Worm (Caenorhabditis elegans) whole organism, early embryonic: ENCODE data around the gene best-2.

Experiments
- B0310.2 ChIP-seq: sonication (generic microtip); optimal IDR thresholded peaks from 2 replicates; lab custom pipeline; 2016; ENCODE audit warnings: mild to moderate bottlenecking, missing genetic modification characterization, missing compliant biosample characterization
- F13C5.2 ChIP-seq: sonication (generic microtip); optimal IDR thresholded peaks from 2 replicates; lab custom pipeline; 2017; ENCODE audit warnings: mild to moderate bottlenecking, missing genetic modification characterization, inconsistent platforms, missing compliant biosample characterization
- aly-1 ChIP-seq: sonication (generic microtip); optimal IDR thresholded peaks from 2 replicates; lab custom pipeline; 2016; ENCODE audit warnings: missing genetic modification characterization, missing compliant biosample characterization
- ama-1 ChIP-seq: fragments of 150-350 bp; optimal IDR thresholded peaks from 2 replicates; lab custom pipeline; 2014
- ceh-13 ChIP-seq: fragments of 200-800 bp; sonication (Bioruptor generic); optimal IDR thresholded peaks from 2 replicates; lab custom pipeline; 2018; ENCODE audit warnings: mild to moderate bottlenecking, missing genetic modification characterization, missing compliant biosample characterization
- ceh-36 ChIP-seq: sonication (generic microtip); optimal IDR thresholded peaks from 2 replicates; lab custom pipeline; 2016; ENCODE audit warnings: missing genetic modification characterization, inconsistent platforms, missing compliant biosample characterization
- ets-7 ChIP-seq: sonication (generic microtip); optimal IDR thresholded peaks from 2 replicates; lab custom pipeline; 2016; ENCODE audit warnings: missing genotype, missing genetic modification characterization, missing compliant biosample characterization
- flt-1 ChIP-seq: fragments of 200-800 bp; sonication (Bioruptor generic); IDR thresholded peaks from 2 replicates; pipeline ENCODE4 v1.3.6; 2022; ENCODE audit warnings: missing genetic modification characterization, missing compliant biosample characterization
- hmbx-1 ChIP-seq: sonication (generic microtip); optimal IDR thresholded peaks from 2 replicates; lab custom pipeline; 2016; ENCODE audit warnings: mild to moderate bottlenecking, missing genetic modification characterization, missing compliant biosample characterization
- hmg-4 ChIP-seq: fragments of 200-800 bp; sonication (Bioruptor generic); optimal IDR thresholded peaks from 2 replicates; lab custom pipeline; 2018; ENCODE audit warnings: mild to moderate bottlenecking, missing genetic modification characterization, missing compliant biosample characterization
- hnd-1 ChIP-seq: sonication (generic microtip); optimal IDR thresholded peaks from 2 replicates; lab custom pipeline; 2016; ENCODE audit warnings: missing genetic modification characterization, missing compliant biosample characterization
- pes-1 ChIP-seq: fragments of 200-800 bp; sonication (Bioruptor generic); IDR thresholded peaks from 2 replicates; pipeline ENCODE4 v1.3.6; 2022; ENCODE audit warnings: missing genetic modification reagents, missing genetic modification characterization, missing compliant biosample characterization
- scrt-1 ChIP-seq: fragments of 200-800 bp; sonication (Bioruptor generic); IDR thresholded peaks from 2 replicates; pipeline ENCODE4 v1.3.6; 2022; ENCODE audit warnings: missing genetic modification characterization, missing compliant biosample characterization
- sea-1 ChIP-seq: fragments of 200-800 bp; sonication (Bioruptor generic); conservative IDR thresholded peaks from 2 replicates; pipeline ENCODE4 v1.3.6; 2022; ENCODE audit warnings: missing genetic modification characterization, missing compliant biosample characterization
- tbx-11 ChIP-seq: fragments of 200-800 bp; sonication (Bioruptor generic); IDR thresholded peaks from 2 replicates; pipeline ENCODE4 v1.3.6; 2022; ENCODE audit warnings: missing genetic modification characterization, missing compliant biosample characterization
- tbx-37 ChIP-seq: fragments of 200-800 bp; sonication (Bioruptor generic); conservative IDR thresholded peaks from 2 replicates; pipeline ENCODE4 v1.3.6; 2022; ENCODE audit warnings: missing genetic modification reagents, missing genetic modification characterization, missing compliant biosample characterization
- tra-4 ChIP-seq: sonication (generic microtip); optimal IDR thresholded peaks from 2 replicates; lab custom pipeline; 2017; ENCODE audit warnings: missing genetic modification characterization, missing compliant biosample characterization

The best-2 gene

ce11 chrIV:13082106-13082505, 30.8 kb downstream of the best-2 start:
- TF ChIP-seq tbx-11 (GFP tag; lab: Robert Waterston, UW), result no peak
- no peak for TF ChIP-seq pes-1
- TF ChIP-seq B0310.2 (tag; lab: Kevin White, UChicago), result no peak
- TF ChIP-seq ceh-13 (GFP tag; lab: Kevin White, UChicago), result no peak
- no peak for TF ChIP-seq hnd-1 (tag; lab: Kevin White, UChicago)
- no peak for TF ChIP-seq tbx-37 (GFP tag; lab: Robert Waterston, UW)
- no peak for TF ChIP-seq ceh-36 (tag; lab: Kevin White, UChicago)
- TF ChIP-seq flt-1 (GFP tag; lab: Robert Waterston, UW), result no peak
- no peak for TF ChIP-seq F13C5.2 (tag; lab: Kevin White, UChicago)
- no peak for TF ChIP-seq ama-1 (lab: Kevin White, UChicago)
- no peak for TF ChIP-seq ets-7 (tag; lab: Kevin White, UChicago)
- no peak for TF ChIP-seq scrt-1 (GFP tag; lab: Robert Waterston, UW)
- no peak for TF ChIP-seq hmbx-1 (tag; lab: Kevin White, UChicago)
- no peak for TF ChIP-seq tra-4 (tag; lab: Kevin White, UChicago)

DNA sequence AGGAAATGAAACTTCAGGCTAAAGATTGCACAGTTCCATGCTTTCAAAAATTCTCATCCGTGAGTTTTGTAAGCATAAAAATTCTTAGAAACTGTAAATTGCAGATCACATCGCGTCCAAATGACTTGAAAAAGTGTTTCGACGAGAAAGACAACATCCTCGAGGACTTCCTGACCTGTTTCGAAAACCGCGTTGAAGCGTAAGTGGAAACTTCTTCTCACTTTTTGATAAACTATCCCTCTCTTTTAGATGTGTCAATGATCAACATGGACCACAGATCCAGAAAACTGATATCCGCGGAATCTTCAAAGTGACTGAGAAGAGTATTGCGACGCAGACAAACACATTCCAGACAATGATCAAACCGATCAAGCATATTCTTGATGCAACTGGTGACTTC, 32.0 kb downstream of the best-2 start:
- TF ChIP-seq tra-4 (tag; lab: Kevin White, UChicago) (no peak), B0310.2 (tag; lab: Kevin White, UChicago) (no peak), flt-1 (GFP tag; lab: Robert Waterston, UW) (no peak), aly-1 (tag; lab: Kevin White, UChicago) (no peak), ceh-36 (tag; lab: Kevin White, UChicago) (no peak), hmg-4 (no peak), hmbx-1 (tag; lab: Kevin White, UChicago) (no peak), pes-1 (no peak), scrt-1 (GFP tag; lab: Robert Waterston, UW) (no peak), hnd-1 (tag; lab: Kevin White, UChicago) (no peak), ets-7 (tag; lab: Kevin White, UChicago) (no peak), ceh-13 (GFP tag; lab: Kevin White, UChicago) (no peak), sea-1 (GFP tag; lab: Robert Waterston, UW) (no peak), tbx-37 (GFP tag; lab: Robert Waterston, UW) (no peak), F13C5.2 (tag; lab: Kevin White, UChicago) (no peak), tbx-11 (GFP tag; lab: Robert Waterston, UW) (no peak), ama-1 (lab: Kevin White, UChicago) (no peak)

- no peak for TF ChIP-seq ceh-36 (tag; lab: Kevin White, UChicago)
- TF ChIP-seq hmbx-1 (tag; lab: Kevin White, UChicago), result no peak
- no peak for TF ChIP-seq ama-1 (lab: Kevin White, UChicago)
- TF ChIP-seq ceh-13 (GFP tag; lab: Kevin White, UChicago), result no peak
- TF ChIP-seq hnd-1 (tag; lab: Kevin White, UChicago), result no peak
- TF ChIP-seq pes-1, result no peak
- TF ChIP-seq tbx-37 (GFP tag; lab: Robert Waterston, UW), result no peak
- no peak for TF ChIP-seq flt-1 (GFP tag; lab: Robert Waterston, UW)
- TF ChIP-seq sea-1 (GFP tag; lab: Robert Waterston, UW), result no peak
Observed at ce11 chrIV:13080185-13080584, 32.7 kb downstream of the best-2 start.

DNA sequence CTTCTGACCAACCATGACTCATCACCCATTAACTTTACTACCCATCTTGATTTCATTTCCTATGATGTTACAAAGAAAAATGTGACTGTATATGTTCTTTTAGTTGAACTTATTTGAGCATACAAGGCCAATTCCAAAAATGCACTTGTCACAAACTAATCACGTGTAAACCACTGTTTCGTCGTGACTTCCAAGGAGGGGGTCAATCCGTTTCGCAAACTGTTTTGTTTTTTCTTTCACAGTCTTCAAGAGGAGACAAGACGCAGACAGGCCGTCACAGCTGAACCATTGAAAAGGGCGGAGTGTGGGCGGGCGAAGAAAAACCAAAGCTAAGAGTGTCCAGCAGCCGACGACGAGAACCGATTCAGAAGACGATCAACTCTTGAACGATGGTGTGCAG, 33.8 kb downstream of the best-2 start, which contains the start of gene C39E9.8:
TSS of gene C39E9.8 (plus strand) at position 328 of the 400 bp plus-strand sequence.
- no peak for TF ChIP-seq tbx-37 (GFP tag; lab: Robert Waterston, UW)
- TF ChIP-seq ama-1 (lab: Kevin White, UChicago), result no peak
- no peak for TF ChIP-seq F13C5.2 (tag; lab: Kevin White, UChicago)
- no peak for TF ChIP-seq tbx-11 (GFP tag; lab: Robert Waterston, UW)
- TF ChIP-seq B0310.2 (tag; lab: Kevin White, UChicago), result no peak
- no peak for TF ChIP-seq aly-1 (tag; lab: Kevin White, UChicago)
- TF ChIP-seq flt-1 (GFP tag; lab: Robert Waterston, UW), result no peak
- TF ChIP-seq scrt-1 (GFP tag; lab: Robert Waterston, UW), result no peak

DNA sequence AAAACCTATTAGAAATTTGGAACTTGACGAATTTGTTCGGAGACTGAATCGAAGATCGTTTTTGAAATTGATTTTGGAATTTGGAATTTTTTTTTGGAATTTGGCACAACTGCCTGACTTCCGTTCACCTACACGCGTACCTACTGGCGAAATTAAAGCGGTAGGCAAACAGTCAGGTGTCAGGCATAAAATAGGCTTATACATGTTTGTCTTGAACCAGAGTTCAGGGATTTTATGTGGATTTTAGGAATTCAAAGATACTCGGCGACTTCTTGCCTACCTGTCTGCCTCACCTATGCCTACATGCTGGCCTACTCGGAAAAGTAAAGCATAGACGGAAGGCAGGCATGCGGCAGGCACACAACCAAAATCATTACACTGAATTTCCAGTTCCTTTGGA, 34.5 kb downstream of the best-2 start:
- TF ChIP-seq tbx-11 (GFP tag; lab: Robert Waterston, UW), result no peak
- no peak for TF ChIP-seq pes-1
- TF ChIP-seq sea-1 (GFP tag; lab: Robert Waterston, UW), result no peak

DNA sequence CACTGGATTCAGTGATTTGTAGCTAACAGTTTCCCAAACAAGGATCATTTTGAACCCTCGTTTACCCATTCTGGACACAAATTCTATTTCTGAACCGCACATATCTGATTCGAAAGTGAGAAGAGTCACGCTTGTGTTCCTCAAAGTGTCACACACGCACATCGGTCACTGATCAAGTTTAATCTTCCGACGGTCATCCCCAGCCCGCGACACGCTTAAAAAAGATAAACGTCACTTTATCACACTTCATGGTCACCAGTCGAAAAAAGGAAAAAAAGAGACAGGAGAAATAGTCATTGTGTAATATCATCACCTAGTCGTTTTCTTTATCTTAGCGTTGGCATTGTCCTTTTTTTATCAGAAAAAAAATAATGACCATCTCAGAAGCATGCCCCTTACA, 35.2 kb downstream of the best-2 start:
- TF ChIP-seq hnd-1 (tag; lab: Kevin White, UChicago) (no peak), tra-4 (tag; lab: Kevin White, UChicago) (no peak), tbx-37 (GFP tag; lab: Robert Waterston, UW) (no peak), ceh-13 (GFP tag; lab: Kevin White, UChicago) (no peak), pes-1 (no peak), ceh-36 (tag; lab: Kevin White, UChicago) (no peak), B0310.2 (tag; lab: Kevin White, UChicago) (no peak), hmbx-1 (tag; lab: Kevin White, UChicago) (no peak)

DNA sequence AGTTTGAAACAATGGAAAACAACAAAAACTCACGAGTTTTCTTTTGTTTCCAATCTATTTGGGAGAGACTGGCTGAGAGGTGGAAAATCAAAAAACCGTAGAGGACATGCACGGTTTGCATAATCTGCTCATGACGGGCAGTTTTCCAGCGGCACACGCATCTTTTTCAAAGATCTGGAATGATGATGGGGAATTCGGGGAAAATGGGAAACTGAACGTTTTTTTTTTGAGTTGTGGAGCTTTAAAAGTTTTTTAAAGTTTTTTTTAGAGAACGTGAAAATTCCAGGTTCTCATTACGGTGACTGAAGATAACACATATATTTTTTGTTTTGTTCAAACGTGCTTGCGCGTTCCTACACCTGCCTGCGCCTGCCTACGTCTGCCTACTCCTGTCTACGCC, 36.3 kb downstream of the best-2 start, which contains the start of gene C39E9.7:
TSS of gene C39E9.7 (minus strand) at position 101 of the 400 bp plus-strand sequence.
- TF ChIP-seq B0310.2 (tag; lab: Kevin White, UChicago) (no peak), scrt-1 (GFP tag; lab: Robert Waterston, UW) (no peak), ama-1 (lab: Kevin White, UChicago) (no peak), ets-7 (tag; lab: Kevin White, UChicago) (no peak), sea-1 (GFP tag; lab: Robert Waterston, UW) (no peak), tbx-11 (GFP tag; lab: Robert Waterston, UW) (no peak), pes-1 (no peak), hmbx-1 (tag; lab: Kevin White, UChicago) (no peak), F13C5.2 (tag; lab: Kevin White, UChicago) (no peak), aly-1 (tag; lab: Kevin White, UChicago) (no peak), ceh-13 (GFP tag; lab: Kevin White, UChicago) (no peak), hnd-1 (tag; lab: Kevin White, UChicago) (no peak), ceh-36 (tag; lab: Kevin White, UChicago) (no peak), hmg-4 (no peak), tra-4 (tag; lab: Kevin White, UChicago) (no peak), flt-1 (GFP tag; lab: Robert Waterston, UW) (no peak), tbx-37 (GFP tag; lab: Robert Waterston, UW) (no peak)
